Worm (Caenorhabditis elegans): ENCODE measurements around the gene col-109.

The col-109 gene

ce11 chrIV:1860965-1861364 is 40.9 kb upstream of the col-109 start:
- TF ChIP-seq skn-1 (tag; optimal IDR thresholded peaks at IDR 0.05) (no peak), daf-12 (tag; optimal IDR thresholded peaks at IDR 0.05) (no peak), nfya-1 (tag; optimal IDR thresholded peaks at IDR 0.05; ENCODE audit: insufficient read depth) (peak; percentile 99), elt-3 (tag; optimal IDR thresholded peaks at IDR 0.05) (no peak)

DNA sequence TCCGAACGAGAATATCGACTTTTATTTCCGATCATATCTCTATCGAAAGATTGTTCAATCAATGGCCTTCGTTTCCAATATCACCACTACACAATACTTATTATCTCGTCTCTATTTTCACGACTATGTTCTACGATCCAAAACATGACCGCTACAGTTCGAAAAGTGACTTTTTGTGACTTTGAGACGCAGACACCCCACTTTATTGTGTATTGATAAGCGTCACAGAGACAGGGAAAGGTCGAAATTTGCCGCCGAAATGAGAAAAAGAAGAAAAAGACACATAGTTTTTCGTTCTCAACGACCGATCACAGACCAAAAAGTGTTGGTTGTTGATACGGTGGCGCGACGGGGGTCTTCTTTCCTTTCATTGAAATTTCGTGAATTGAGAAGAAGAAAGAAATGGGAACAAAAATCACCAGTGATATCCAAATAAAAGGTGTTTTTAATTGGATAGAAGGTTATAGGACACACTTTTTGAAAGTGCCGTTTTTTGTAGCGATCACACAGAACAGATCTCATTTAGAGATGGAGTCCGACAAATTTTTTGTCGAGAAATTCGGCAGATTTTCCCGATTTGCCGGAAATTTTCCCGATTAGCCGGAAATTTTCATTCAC is 39.4 kb upstream of the col-109 start:
- peak; percentile 24 for TF ChIP-seq ceh-28 (tag; optimal IDR thresholded peaks at IDR 0.05)
- peak in 1 of 3 experiments; percentile 1 for TF ChIP-seq elt-3 (tag; optimal IDR thresholded peaks at IDR 0.05)
- TF ChIP-seq nhr-25 (tag; optimal IDR thresholded peaks at IDR 0.05): peak; percentile 50
- peak; percentile 82 for TF ChIP-seq nhr-23 (tag; optimal IDR thresholded peaks at IDR 0.05)
- TF ChIP-seq nhr-43 (tag; optimal IDR thresholded peaks at IDR 0.05; ENCODE audit: poor library complexity, severe bottlenecking): peak; percentile 62
- TF ChIP-seq pqm-1 (tag; optimal IDR thresholded peaks at IDR 0.05): peak; percentile 59
- TF ChIP-seq nhr-11 (tag; optimal IDR thresholded peaks at IDR 0.05): no peak
- TF ChIP-seq nhr-12 (tag; optimal IDR thresholded peaks at IDR 0.05): no peak
- TF ChIP-seq jun-1 (tag; optimal IDR thresholded peaks at IDR 0.05): peak; percentile 29
- TF ChIP-seq ceh-16 (tag; optimal IDR thresholded peaks at IDR 0.05): no peak
- TF ChIP-seq pha-4 (tag; optimal IDR thresholded peaks at IDR 0.05): peak; percentile 56
- TF ChIP-seq elt-2 (tag; optimal IDR thresholded peaks at IDR 0.05): peak; percentile 58
- TF ChIP-seq ztf-11 (tag; optimal IDR thresholded peaks at IDR 0.05): no peak

DNA sequence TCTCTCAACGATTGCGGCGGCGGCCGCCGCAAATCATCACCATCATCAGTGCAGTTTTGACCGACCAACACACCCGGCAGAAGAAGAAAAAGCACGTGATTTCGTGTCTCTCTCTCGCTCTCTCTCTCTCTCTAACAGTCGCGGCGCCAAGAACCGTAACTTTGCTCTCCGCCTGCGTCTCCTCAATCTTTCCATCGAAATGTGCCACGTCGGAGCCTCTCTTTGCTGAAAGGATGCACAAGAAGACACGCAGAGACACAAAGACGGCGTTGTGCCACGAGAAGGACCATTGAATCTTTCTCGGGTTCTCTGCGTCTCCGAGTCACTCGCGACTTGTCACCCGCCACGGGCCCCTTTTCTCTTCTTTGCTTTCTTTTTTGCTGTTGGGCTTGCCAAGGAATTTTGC is 37.8 kb upstream of the col-109 start:
- TF ChIP-seq ceh-28 (tag; optimal IDR thresholded peaks at IDR 0.05) (no peak), ceh-9 (tag; optimal IDR thresholded peaks at IDR 0.05) (no peak), mml-1 (tag; optimal IDR thresholded peaks at IDR 0.05) (no peak), eor-1 (tag; optimal IDR thresholded peaks at IDR 0.05) (no peak), nhr-67 (tag; optimal IDR thresholded peaks at IDR 0.05) (no peak), egl-27 (tag; optimal IDR thresholded peaks at IDR 0.05) (no peak), nhr-28 (tag; optimal IDR thresholded peaks at IDR 0.05) (no peak), lin-15B (tag; optimal IDR thresholded peaks at IDR 0.05) (peak; percentile 23), snpc-4 (tag; optimal IDR thresholded peaks at IDR 0.05) (no peak), zag-1 (tag; optimal IDR thresholded peaks at IDR 0.05) (no peak), ama-1 (optimal IDR thresholded peaks at IDR 0.05) (no peak), unc-39 (tag; optimal IDR thresholded peaks at IDR 0.05) (no peak), aly-2 (tag; optimal IDR thresholded peaks at IDR 0.05) (no peak), pqm-1 (tag; optimal IDR thresholded peaks at IDR 0.05) (peak; percentile 81), ztf-4 (tag; optimal IDR thresholded peaks at IDR 0.05) (no peak), nhr-23 (tag; optimal IDR thresholded peaks at IDR 0.05) (peak; percentile 49), skn-1 (tag; optimal IDR thresholded peaks at IDR 0.05) (no peak), lsy-12 (tag; optimal IDR thresholded peaks at IDR 0.05) (no peak), ceh-82 (tag; optimal IDR thresholded peaks at IDR 0.05) (no peak), fos-1 (tag; optimal IDR thresholded peaks at IDR 0.05) (no peak), hmg-11 (tag; optimal IDR thresholded peaks at IDR 0.05) (peak; percentile 71), pha-4 (tag; optimal IDR thresholded peaks at IDR 0.05) (peak; percentile 78), elt-3 (tag; optimal IDR thresholded peaks at IDR 0.05) (no peak), nhr-11 (tag; optimal IDR thresholded peaks at IDR 0.05) (peak; percentile 66), sea-2 (GFP tag; optimal IDR thresholded peaks at IDR 0.05) (no peak), R02D3.7 (tag; optimal IDR thresholded peaks at IDR 0.05) (peak; percentile 29), fkh-10 (GFP tag; optimal IDR thresholded peaks at IDR 0.05) (no peak), ZK546.5 (tag; optimal IDR thresholded peaks at IDR 0.05) (no peak), nhr-25 (tag; optimal IDR thresholded peaks at IDR 0.05) (peak; percentile 46), nhr-76 (tag; optimal IDR thresholded peaks at IDR 0.05) (no peak), ztf-11 (tag; optimal IDR thresholded peaks at IDR 0.05) (no peak), nhr-12 (tag; optimal IDR thresholded peaks at IDR 0.05) (no peak), nhr-43 (tag; optimal IDR thresholded peaks at IDR 0.05; ENCODE audit: poor library complexity, severe bottlenecking) (peak; percentile 31), jun-1 (tag; optimal IDR thresholded peaks at IDR 0.05) (peak; percentile 58), elt-1 (tag; optimal IDR thresholded peaks at IDR 0.05) (no peak), daf-12 (tag; optimal IDR thresholded peaks at IDR 0.05) (no peak), tbx-2 (tag; optimal IDR thresholded peaks at IDR 0.05) (peak; percentile 27), mdl-1 (tag; optimal IDR thresholded peaks at IDR 0.05) (peak; percentile 66), nfya-1 (tag; optimal IDR thresholded peaks at IDR 0.05; ENCODE audit: insufficient read depth) (peak; percentile 88), fkh-2 (tag; optimal IDR thresholded peaks at IDR 0.05) (no peak), elt-2 (tag; optimal IDR thresholded peaks at IDR 0.05) (peak; percentile 83), unc-62 (GFP tag; optimal IDR thresholded peaks at IDR 0.05) (no peak), nhr-237 (tag; optimal IDR thresholded peaks at IDR 0.05) (no peak), lin-39 (tag; optimal IDR thresholded peaks at IDR 0.05) (peak; percentile 80), nhr-77 (tag; optimal IDR thresholded peaks at IDR 0.05) (no peak), egl-5 (tag; optimal IDR thresholded peaks at IDR 0.05) (no peak), ceh-16 (tag; optimal IDR thresholded peaks at IDR 0.05) (no peak)
